Fruit fly (Drosophila melanogaster): ENCODE data around the gene Regnase-1.

The Regnase-1 gene

DNA sequence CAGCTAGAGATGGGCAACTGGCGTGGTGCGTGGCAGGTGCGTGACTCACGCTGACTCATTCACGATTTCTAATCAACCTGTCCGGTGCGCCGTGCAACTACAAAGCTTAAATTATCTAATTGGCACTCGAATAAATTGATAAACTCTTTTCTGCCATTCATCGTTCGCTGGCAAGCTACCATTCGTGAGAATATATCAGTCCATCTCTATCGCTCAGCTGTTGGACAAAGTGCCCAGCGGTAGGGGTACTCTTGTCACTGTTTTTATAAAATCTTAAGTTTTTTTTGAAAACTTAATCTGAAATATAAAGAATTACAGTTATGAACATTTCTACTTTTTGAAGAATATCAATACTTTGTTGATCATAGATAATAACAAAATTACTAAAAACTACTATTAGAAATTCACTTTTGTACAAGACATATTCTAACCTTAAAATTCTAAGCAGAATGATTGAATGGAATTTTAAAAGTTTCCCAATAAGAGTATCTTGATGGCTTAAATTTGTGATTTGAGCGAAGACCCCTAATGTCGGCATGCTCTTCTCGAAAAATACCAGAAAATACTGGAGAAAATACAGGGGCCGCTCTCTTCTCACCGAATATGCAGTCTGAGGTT, 14.6 kb downstream of the Regnase-1 start, which contains the start of the genes PIG-L and psidin (continued):
- TF ChIP-seq ewg (GFP tag; optimal IDR thresholded peaks at IDR 0.05) (peak; percentile 48), Hsf (GFP tag; optimal IDR thresholded peaks at IDR 0.05) (peak; percentile 89), pnt (GFP tag; optimal IDR thresholded peaks at IDR 0.05) (peak; percentile 54), CG3838 (GFP tag; optimal IDR thresholded peaks at IDR 0.05) (peak; percentile 71), CG9727 (GFP tag; optimal IDR thresholded peaks at IDR 0.05) (peak; percentile 82), mam (GFP tag; optimal IDR thresholded peaks at IDR 0.05) (peak; percentile 79), CG17186 (GFP tag; optimal IDR thresholded peaks at IDR 0.05) (peak; percentile 70), sd (tag; optimal IDR thresholded peaks at IDR 0.05) (peak; percentile 83), otp (GFP tag; IDR thresholded peaks at IDR 0.05) (peak; percentile 30; the same call in 1 of the 3 replicates), CG2712 (tag; optimal IDR thresholded peaks at IDR 0.05) (peak; percentile 91), Asciz (GFP tag; optimal IDR thresholded peaks at IDR 0.05) (no peak), Abd-B (GFP tag; optimal IDR thresholded peaks at IDR 0.05) (peak; percentile 89), sc (optimal IDR thresholded peaks at IDR 0.05) (no peak), sc (GFP tag; optimal IDR thresholded peaks at IDR 0.05) (peak; percentile 77), ato (GFP tag; IDR thresholded peaks at IDR 0.05; ENCODE audit: partially characterized antibody) (peak; percentile 81), HLHmδ (GFP tag; optimal IDR thresholded peaks at IDR 0.05) (no peak), Mrtf (GFP tag; IDR thresholded peaks at IDR 0.05) (peak; percentile 42; the same call in 2 of the 3 replicates), rib (GFP tag; IDR thresholded peaks at IDR 0.05) (no peak), CG1603 (tag; optimal IDR thresholded peaks at IDR 0.05) (peak; percentile 83), phol (tag; optimal IDR thresholded peaks at IDR 0.05) (peak; percentile 84), chif (GFP tag; optimal IDR thresholded peaks at IDR 0.05) (peak; percentile 74 to 86), Stat92E (GFP tag; optimal IDR thresholded peaks at IDR 0.05) (peak in 1 of 3 experiments; percentile 77), nau (GFP tag; optimal IDR thresholded peaks at IDR 0.05) (no peak), abd-A (tag; optimal IDR thresholded peaks at IDR 0.05) (no peak), CG3847 (GFP tag; IDR thresholded peaks at IDR 0.05) (peak; percentile 81), CG17385 (GFP tag; optimal IDR thresholded peaks at IDR 0.05) (peak; percentile 78), Meics (GFP tag; optimal IDR thresholded peaks at IDR 0.05) (peak; percentile 75), CG12071 (GFP tag; optimal IDR thresholded peaks at IDR 0.05) (no peak), scrt (GFP tag; optimal IDR thresholded peaks at IDR 0.05) (no peak), knrl (GFP tag; IDR thresholded peaks at IDR 0.05; ENCODE audit: partially characterized antibody) (peak; percentile 97), CG4282 (GFP tag; optimal IDR thresholded peaks at IDR 0.05) (peak; percentile 3), az2 (GFP tag; optimal IDR thresholded peaks at IDR 0.05) (peak; percentile 88), HLH3B (GFP tag; IDR thresholded peaks at IDR 0.05) (peak; percentile 71), CG31365 (tag; optimal IDR thresholded peaks at IDR 0.05) (no peak), disco-r (GFP tag; optimal IDR thresholded peaks at IDR 0.05) (peak; percentile 24), eve (GFP tag; optimal IDR thresholded peaks at IDR 0.05) (no peak), GATAe (GFP tag; conservative IDR thresholded peaks at IDR 0.05) (peak; percentile 22; the same call in 1 of the 2 replicates), CkIIα-i1 (GFP tag; IDR thresholded peaks at IDR 0.05) (no peak), CG7928 (GFP tag; optimal IDR thresholded peaks at IDR 0.05) (peak; percentile 36), dimm (GFP tag; IDR thresholded peaks at IDR 0.05) (0 out of 2 replicates have a peak, but pooled peaks have one; percentile 6), CG11085 (GFP tag; IDR thresholded peaks at IDR 0.05) (peak; percentile 35; the same call in 1 of the 2 replicates), CG43689 (GFP tag; IDR thresholded peaks at IDR 0.05) (no peak), CG8924 (tag; optimal IDR thresholded peaks at IDR 0.05) (peak; percentile 85), emc (GFP tag; optimal IDR thresholded peaks at IDR 0.05) (no peak), CG4328 (GFP tag; optimal IDR thresholded peaks at IDR 0.05) (peak; percentile 45), fd3F (GFP tag; optimal IDR thresholded peaks at IDR 0.05) (peak; percentile 80), CG3407 (GFP tag; optimal IDR thresholded peaks at IDR 0.05) (peak; percentile 63), YL-1 (GFP tag; optimal IDR thresholded peaks at IDR 0.05) (peak; percentile 59), CG15479 (GFP tag; optimal IDR thresholded peaks at IDR 0.05) (peak; percentile 14)
